Fruit fly (Drosophila melanogaster) whole organism, embryonic: Measurements from ENCODE around the gene Etl1.

Experiments
- ATbp ChIP-seq: fragments of 200-800 bp; sonication (Bioruptor generic); optimal IDR thresholded peaks from 2 replicates; lab custom pipeline; 2017; ENCODE audit warnings: missing biosample characterization, mild to moderate bottlenecking, missing genetic modification characterization, missing genetic modification reagents
- Antp ChIP-seq: fragments of 200-800 bp; sonication (Bioruptor generic); optimal IDR thresholded peaks from 3 replicates; lab custom pipeline; 2016; ENCODE audit warnings: missing biosample characterization, missing genetic modification characterization
- BEAF-32 ChIP-seq: fragments of 200-800 bp; sonication (Bioruptor generic); optimal IDR thresholded peaks from 3 replicates; lab custom pipeline; 2017; ENCODE audit warnings: missing biosample characterization, missing genetic modification characterization, mild to moderate bottlenecking, moderate library complexity, missing genetic modification reagents
- CG1024 ChIP-seq: fragments of 200-800 bp; sonication (Bioruptor generic); IDR thresholded peaks from 2 replicates; pipeline ENCODE4 v1.3.6; 2022; ENCODE audit warnings: missing biosample characterization, missing genetic modification characterization
- CG10267 ChIP-seq: fragments of 200-800 bp; sonication (Bioruptor generic); optimal IDR thresholded peaks from 2 replicates; lab custom pipeline; 2018; ENCODE audit warnings: missing biosample characterization, mild to moderate bottlenecking, missing genetic modification characterization, moderate library complexity
- CG10565 ChIP-seq: fragments of 200-800 bp; sonication (Bioruptor generic); optimal IDR thresholded peaks from 3 replicates; lab custom pipeline; 2016; ENCODE audit warnings: missing biosample characterization, mild to moderate bottlenecking, missing genetic modification characterization
- CG10979 ChIP-seq: fragments of 200-800 bp; sonication (Bioruptor generic); optimal IDR thresholded peaks from 2 replicates; lab custom pipeline; 2018; ENCODE audit warnings: missing biosample characterization, mild to moderate bottlenecking, missing genetic modification characterization, moderate library complexity
- CG11398 ChIP-seq: fragments of 200-800 bp; sonication (Bioruptor generic); optimal IDR thresholded peaks from 2 replicates; lab custom pipeline; 2016; ENCODE audit warnings: missing biosample characterization, missing genetic modification characterization
- CG12744 ChIP-seq: fragments of 200-800 bp; sonication (Bioruptor generic); optimal IDR thresholded peaks from 2 replicates; lab custom pipeline; 2016; ENCODE audit warnings: missing biosample characterization, missing genetic modification characterization
- CG13894 ChIP-seq: fragments of 200-800 bp; sonication (Bioruptor generic); optimal IDR thresholded peaks from 3 replicates; lab custom pipeline; 2018; ENCODE audit warnings: missing biosample characterization, mild to moderate bottlenecking, missing genetic modification characterization, moderate library complexity
- CG1529 ChIP-seq: fragments of 200-800 bp; sonication (Bioruptor generic); optimal IDR thresholded peaks from 3 replicates; lab custom pipeline; 2018; ENCODE audit warnings: missing biosample characterization, missing genetic modification characterization
- CG1792 ChIP-seq: fragments of 200-800 bp; sonication (Bioruptor generic); optimal IDR thresholded peaks from 2 replicates; lab custom pipeline; 2016; ENCODE audit warnings: missing biosample characterization, missing genetic modification characterization
- CG18262 ChIP-seq: fragments of 200-800 bp; optimal IDR thresholded peaks from 3 replicates; lab custom pipeline; 2019; ENCODE audit warnings: missing biosample characterization, mild to moderate bottlenecking, missing genetic modification characterization, moderate library complexity
- CG34224 ChIP-seq: fragments of 200-800 bp; sonication (Bioruptor generic); IDR thresholded peaks from 3 replicates; pipeline ENCODE4 v1.3.6; 2022; ENCODE audit warnings: missing biosample characterization, missing genetic modification characterization; ENCODE audit not compliant: partially characterized antibody
- CG43689 ChIP-seq: fragments of 200-800 bp; sonication (Bioruptor generic); IDR thresholded peaks from 2 replicates; pipeline ENCODE4 v1.3.6; 2022; ENCODE audit warnings: missing biosample characterization, missing genetic modification characterization
- CG7786 ChIP-seq: fragments of 200-800 bp; sonication (Bioruptor generic); optimal IDR thresholded peaks from 2 replicates; lab custom pipeline; 2016; ENCODE audit warnings: missing biosample characterization, missing genetic modification characterization
- CG9437 ChIP-seq: fragments of 200-800 bp; sonication (Bioruptor generic); optimal IDR thresholded peaks from 2 replicates; lab custom pipeline; 2018; ENCODE audit warnings: missing biosample characterization, mild to moderate bottlenecking, missing genetic modification characterization
- Dll ChIP-seq: fragments of 200-800 bp; sonication (Bioruptor generic); IDR thresholded peaks from 4 replicates; pipeline ENCODE4 v1.3.6; 2022; ENCODE audit warnings: missing biosample characterization, missing genetic modification characterization; ENCODE audit not compliant: partially characterized antibody
- Ets97D ChIP-seq: fragments of 200-800 bp; sonication (Bioruptor generic); optimal IDR thresholded peaks from 3 replicates; lab custom pipeline; 2016; ENCODE audit warnings: missing biosample characterization, missing genetic modification characterization
- H2.0 ChIP-seq: fragments of 200-800 bp; sonication (Bioruptor generic); IDR thresholded peaks from 2 replicates; pipeline ENCODE4 v1.3.6; 2022; ENCODE audit warnings: missing biosample characterization, missing genetic modification characterization
- HLHmδ ChIP-seq: fragments of 200-800 bp; sonication (Bioruptor generic); optimal IDR thresholded peaks from 2 replicates; lab custom pipeline; 2018; ENCODE audit warnings: missing biosample characterization, mild to moderate bottlenecking, missing genetic modification characterization, moderate library complexity
- Hey ChIP-seq: fragments of 200-800 bp; sonication (Bioruptor generic); optimal IDR thresholded peaks from 3 replicates; lab custom pipeline; 2018; ENCODE audit warnings: missing biosample characterization, mild to moderate bottlenecking, missing genetic modification characterization
- Hmr ChIP-seq: fragments of 200-800 bp; sonication (Bioruptor generic); optimal IDR thresholded peaks from 3 replicates; lab custom pipeline; 2017; ENCODE audit warnings: mild to moderate bottlenecking, missing biosample characterization, missing genetic modification reagents, missing genetic modification characterization
- MTF-1 ChIP-seq: fragments of 200-800 bp; sonication (Bioruptor generic); optimal IDR thresholded peaks from 2 replicates; lab custom pipeline; 2018; ENCODE audit warnings: missing biosample characterization, mild to moderate bottlenecking, missing genetic modification characterization, borderline replicate concordance
- NC2α ChIP-seq: fragments of 200-800 bp; sonication (Bioruptor generic); optimal IDR thresholded peaks from 2 replicates; lab custom pipeline; 2016; ENCODE audit warnings: missing biosample characterization, missing genetic modification characterization
- NK7.1 ChIP-seq: fragments of 200-800 bp; sonication (Bioruptor generic); optimal IDR thresholded peaks from 3 replicates; lab custom pipeline; 2016; ENCODE audit warnings: missing biosample characterization, missing genetic modification characterization
- Nf-YB ChIP-seq: fragments of 200-800 bp; sonication (Bioruptor generic); optimal IDR thresholded peaks from 3 replicates; lab custom pipeline; 2019; ENCODE audit warnings: missing biosample characterization, mild to moderate bottlenecking, missing genetic modification characterization, moderate library complexity
- Optix ChIP-seq: fragments of 200-800 bp; sonication (Bioruptor generic); IDR thresholded peaks from 3 replicates; pipeline ENCODE4 v1.3.6; 2022; ENCODE audit warnings: missing biosample characterization, missing genetic modification characterization
- ab ChIP-seq: fragments of 200-800 bp; sonication (Bioruptor generic); optimal IDR thresholded peaks from 2 replicates; lab custom pipeline; 2016; ENCODE audit warnings: missing biosample characterization, missing genetic modification characterization
- ap ChIP-seq: fragments of 200-800 bp; sonication (Bioruptor generic); IDR thresholded peaks from 2 replicates; pipeline ENCODE4 v1.3.6; 2022; ENCODE audit warnings: missing biosample characterization, missing genetic modification characterization
- danr ChIP-seq: fragments of 200-800 bp; sonication (Bioruptor generic); IDR thresholded peaks from 2 replicates; pipeline ENCODE4 v1.3.6; 2022; ENCODE audit warnings: missing biosample characterization, missing genetic modification characterization
- esg ChIP-seq: fragments of 200-800 bp; sonication (Bioruptor generic); conservative IDR thresholded peaks from 2 replicates; pipeline ENCODE4 v1.3.6; 2022; ENCODE audit warnings: missing biosample characterization, missing genetic modification characterization
- eve ChIP-seq, 2 experiments: fragments of >200 bp; optimal IDR thresholded peaks; 2 replicates each; lab custom pipeline; 2017; ENCODE audit warnings: missing biosample characterization in 2 of 2, missing genetic modification characterization in 2 of 2
- fd3F ChIP-seq: fragments of 200-800 bp; sonication (Bioruptor generic); optimal IDR thresholded peaks from 2 replicates; lab custom pipeline; 2018; ENCODE audit warnings: missing biosample characterization, mild to moderate bottlenecking, missing genetic modification characterization, moderate library complexity
- gro ChIP-seq: fragments of 200-800 bp; sonication (Bioruptor generic); optimal IDR thresholded peaks from 2 replicates; lab custom pipeline; 2016; ENCODE audit warnings: missing biosample characterization, missing genetic modification characterization
- lmd ChIP-seq: fragments of 200-800 bp; sonication (Bioruptor generic); IDR thresholded peaks from 2 replicates; pipeline ENCODE4 v1.3.6; 2022; ENCODE audit warnings: missing biosample characterization, missing genetic modification characterization
- maf-S ChIP-seq: fragments of 200-800 bp; sonication (Bioruptor generic); optimal IDR thresholded peaks from 2 replicates; lab custom pipeline; 2016; ENCODE audit warnings: missing biosample characterization, missing genetic modification characterization
- nau ChIP-seq: fragments of 200-800 bp; sonication (Bioruptor generic); optimal IDR thresholded peaks from 3 replicates; lab custom pipeline; 2017; ENCODE audit warnings: missing biosample characterization, mild to moderate bottlenecking, missing genetic modification characterization, missing genetic modification reagents
- nerfin-2 ChIP-seq: fragments of 200-800 bp; sonication (Bioruptor generic); IDR thresholded peaks from 2 replicates; pipeline ENCODE4 v1.3.6; 2022; ENCODE audit warnings: missing biosample characterization, missing genetic modification characterization; ENCODE audit not compliant: partially characterized antibody
- org-1 ChIP-seq: fragments of 200-800 bp; sonication (Bioruptor generic); optimal IDR thresholded peaks from 2 replicates; lab custom pipeline; 2017; ENCODE audit warnings: missing biosample characterization, missing genetic modification characterization
- otp ChIP-seq: fragments of 200-800 bp; sonication (Bioruptor generic); IDR thresholded peaks from 3 replicates; pipeline ENCODE4, ENCODE4 v1.3.6; 2022; ENCODE audit warnings: missing biosample characterization, missing genetic modification characterization
- peb ChIP-seq: fragments of 200-800 bp; sonication (Bioruptor generic); IDR thresholded peaks from 2 replicates; pipeline ENCODE4 v1.3.6; 2022; ENCODE audit warnings: missing biosample characterization, missing genetic modification characterization
- repo ChIP-seq: fragments of 200-800 bp; sonication (Bioruptor generic); optimal IDR thresholded peaks from 2 replicates; lab custom pipeline; 2016; ENCODE audit warnings: missing biosample characterization, missing genetic modification characterization
- salm ChIP-seq: fragments of 200-800 bp; sonication (Bioruptor generic); optimal IDR thresholded peaks from 2 replicates; lab custom pipeline; 2018; ENCODE audit warnings: missing biosample characterization, mild to moderate bottlenecking, missing genetic modification characterization
- sim ChIP-seq: fragments of 200-800 bp; sonication (Bioruptor generic); IDR thresholded peaks from 2 replicates; pipeline ENCODE4 v1.3.6; 2022; ENCODE audit warnings: missing biosample characterization, missing genetic modification characterization
- sisA ChIP-seq: fragments of 200-800 bp; sonication (Bioruptor generic); IDR thresholded peaks from 2 replicates; pipeline ENCODE4 v1.3.6; 2022; ENCODE audit warnings: missing biosample characterization, missing genetic modification characterization
- so ChIP-seq: fragments of 200-800 bp; sonication (Bioruptor generic); IDR thresholded peaks from 3 replicates; pipeline ENCODE4 v1.3.6; 2022; ENCODE audit warnings: missing biosample characterization, missing genetic modification characterization
- ssp ChIP-seq: fragments of 200-800 bp; sonication (Bioruptor generic); IDR thresholded peaks from 2 replicates; pipeline ENCODE4 v1.3.6; 2022; ENCODE audit warnings: missing biosample characterization, missing genetic modification characterization
- stc ChIP-seq: fragments of 200-800 bp; sonication (Bioruptor generic); IDR thresholded peaks from 2 replicates; pipeline ENCODE4 v1.3.6; 2022; ENCODE audit warnings: missing biosample characterization, missing genetic modification characterization
- tin ChIP-seq: fragments of 200-800 bp; sonication (Bioruptor generic); optimal IDR thresholded peaks from 3 replicates; lab custom pipeline; 2016; ENCODE audit warnings: missing biosample characterization, missing genetic modification characterization
- tio ChIP-seq: fragments of 200-800 bp; sonication (Bioruptor generic); optimal IDR thresholded peaks from 2 replicates; lab custom pipeline; 2017; ENCODE audit warnings: missing biosample characterization, missing genetic modification characterization, inconsistent platforms
- vnd ChIP-seq: fragments of 200-800 bp; sonication (Bioruptor generic); IDR thresholded peaks from 3 replicates; pipeline ENCODE4 v1.3.6; 2022; ENCODE audit warnings: missing biosample characterization, missing genetic modification characterization; ENCODE audit not compliant: partially characterized antibody

Etl1 gene

dm6 chr2L:9894871-9895364 lies 17.5 kb downstream of the Etl1 start, which contains the start of gene Bka (continued):
- TF ChIP-seq Dll (GFP tag; lab: Robert Waterston, UW) (peak; percentile 100), Hmr (GFP tag; lab: Kevin White, UChicago) (peak; percentile 77), stc (GFP tag; lab: Robert Waterston, UW) (no peak), danr (GFP tag; lab: Robert Waterston, UW) (no peak), CG10267 (tag; lab: Kevin White, UChicago) (peak; percentile 82), ssp (GFP tag; lab: Robert Waterston, UW) (no peak), maf-S (GFP tag; lab: Kevin White, UChicago) (no peak), salm (tag; lab: Kevin White, UChicago) (no peak), NC2α (GFP tag; lab: Kevin White, UChicago) (no peak), CG13894 (tag; lab: Kevin White, UChicago) (peak; percentile 77), BEAF-32 (GFP tag; lab: Kevin White, UChicago) (peak; percentile 99), eve (GFP tag; optimal IDR thresholded peaks at IDR 0.05; lab: Kevin White, UChicago) (no peak), CG43689 (GFP tag; lab: Robert Waterston, UW) (no peak), Hey (tag; lab: Kevin White, UChicago) (no peak), CG12744 (no peak), tio (GFP tag; lab: Kevin White, UChicago) (no peak), CG11398 (GFP tag; lab: Kevin White, UChicago) (no peak), otp (peak; percentile 27; the same call in 1 of the 3 replicates), H2.0 (no peak), org-1 (peak; percentile 8), nerfin-2 (GFP tag; lab: Robert Waterston, UW) (peak; percentile 94), nau (GFP tag; lab: Kevin White, UChicago) (peak; percentile 65), CG34224 (GFP tag; lab: Robert Waterston, UW) (peak; percentile 99), Ets97D (peak; percentile 95), peb (GFP tag; lab: Robert Waterston, UW) (no peak), esg (GFP tag; lab: Robert Waterston, UW) (no peak), gro (GFP tag; lab: Kevin White, UChicago) (no peak), CG1529 (GFP tag; lab: Kevin White, UChicago) (peak; percentile 26), CG10565 (GFP tag; lab: Kevin White, UChicago) (no peak), ap (GFP tag; lab: Robert Waterston, UW) (no peak), NK7.1 (GFP tag; lab: Kevin White, UChicago) (no peak), sisA (GFP tag; lab: Robert Waterston, UW) (no peak), CG18262 (tag; lab: Kevin White, UChicago) (peak; percentile 69), repo (GFP tag; lab: Kevin White, UChicago) (no peak), CG10979 (tag; lab: Kevin White, UChicago) (peak; percentile 59), Antp (GFP tag; lab: Kevin White, UChicago) (no peak), fd3F (peak; percentile 21), Optix (no peak), so (no peak), vnd (GFP tag; lab: Robert Waterston, UW) (peak; percentile 98), HLHmδ (no peak), lmd (GFP tag; lab: Robert Waterston, UW) (no peak), ab (GFP tag; lab: Kevin White, UChicago) (no peak), tin (GFP tag; lab: Kevin White, UChicago) (no peak), Nf-YB (GFP tag; lab: Kevin White, UChicago) (peak; percentile 66), CG1792 (GFP tag; lab: Kevin White, UChicago) (no peak), ATbp (GFP tag; lab: Kevin White, UChicago) (no peak), CG7786 (no peak), CG1024 (GFP tag; lab: Robert Waterston, UW) (no peak), CG9437 (GFP tag; lab: Kevin White, UChicago) (peak; percentile 63), MTF-1 (peak; percentile 51), sim (GFP tag; lab: Robert Waterston, UW) (no peak)
